Fruit fly (Drosophila melanogaster) whole organism, prepupa: Measurements from ENCODE around the gene CG42709.

Experiments used
- Blimp-1 ChIP-seq: fragments of 200-800 bp; sonication (Bioruptor generic); optimal IDR thresholded peaks from 3 replicates; lab custom pipeline; 2017; ENCODE audit warnings: missing biosample characterization, missing genetic modification characterization, mild to moderate bottlenecking, moderate library complexity, missing genetic modification reagents
- CG10631 ChIP-seq: fragments of 200-800 bp; sonication (Bioruptor generic); optimal IDR thresholded peaks from 2 replicates; lab custom pipeline; 2016; ENCODE audit warnings: missing biosample characterization, missing genetic modification characterization
- CG10669 ChIP-seq: fragments of 200-800 bp; sonication (Bioruptor generic); optimal IDR thresholded peaks from 3 replicates; lab custom pipeline; 2018; ENCODE audit warnings: missing biosample characterization, mild to moderate bottlenecking, missing genetic modification characterization, moderate library complexity
- CG11294 ChIP-seq: fragments of 200-800 bp; sonication (Bioruptor generic); IDR thresholded peaks from 2 replicates; pipeline ENCODE4 v1.3.6; 2022; ENCODE audit warnings: missing biosample characterization, missing genetic modification characterization
- CG11762 ChIP-seq: fragments of 200-800 bp; sonication (Bioruptor generic); optimal IDR thresholded peaks from 3 replicates; lab custom pipeline; 2016; ENCODE audit warnings: missing biosample characterization, missing genetic modification characterization; ENCODE audit not compliant: insufficient read depth
- CG11902 ChIP-seq: fragments of 200-800 bp; sonication (Bioruptor generic); optimal IDR thresholded peaks from 3 replicates; lab custom pipeline; 2016; ENCODE audit warnings: missing biosample characterization, missing genetic modification characterization
- CG15336 ChIP-seq: fragments of 200-800 bp; sonication (Bioruptor generic); IDR thresholded peaks from 2 replicates; pipeline ENCODE4 v1.3.6; 2022; ENCODE audit warnings: missing biosample characterization, missing genetic modification characterization
- CG1621 ChIP-seq: fragments of 200-800 bp; sonication (Bioruptor generic); optimal IDR thresholded peaks from 3 replicates; lab custom pipeline; 2018; ENCODE audit warnings: missing biosample characterization, mild to moderate bottlenecking, missing genetic modification characterization
- CG16779 ChIP-seq: fragments of 200-800 bp; sonication (Bioruptor generic); optimal IDR thresholded peaks from 3 replicates; lab custom pipeline; 2017; ENCODE audit warnings: missing biosample characterization, mild to moderate bottlenecking, missing genetic modification characterization
- CG32006 ChIP-seq: fragments of 200-800 bp; sonication (Bioruptor generic); optimal IDR thresholded peaks from 3 replicates; lab custom pipeline; 2017; ENCODE audit warnings: missing biosample characterization, mild to moderate bottlenecking, missing genetic modification characterization
- CG3919 ChIP-seq: fragments of 200-800 bp; sonication (Bioruptor generic); optimal IDR thresholded peaks from 3 replicates; lab custom pipeline; 2016; ENCODE audit warnings: missing biosample characterization, missing genetic modification characterization
- CG4318 ChIP-seq: fragments of 200-800 bp; sonication (Bioruptor generic); optimal IDR thresholded peaks from 3 replicates; lab custom pipeline; 2017; ENCODE audit warnings: missing biosample characterization, mild to moderate bottlenecking, missing genetic modification characterization
- CG6163 ChIP-seq: fragments of 200-800 bp; sonication (Bioruptor generic); IDR thresholded peaks from 3 replicates; pipeline ENCODE4 v1.3.6; 2022; ENCODE audit warnings: missing biosample characterization, missing genetic modification characterization
- CG6276 ChIP-seq: fragments of 200-800 bp; sonication (Bioruptor generic); optimal IDR thresholded peaks from 2 replicates; lab custom pipeline; 2017; ENCODE audit warnings: missing biosample characterization, mild to moderate bottlenecking, missing genetic modification characterization
- CG6808 ChIP-seq: fragments of 200-800 bp; sonication (Bioruptor generic); optimal IDR thresholded peaks from 3 replicates; lab custom pipeline; 2017; ENCODE audit warnings: missing biosample characterization, missing genetic modification characterization, mild to moderate bottlenecking, moderate library complexity, missing genetic modification reagents
- CG6854 ChIP-seq: fragments of 200-800 bp; sonication (Bioruptor generic); optimal IDR thresholded peaks from 2 replicates; lab custom pipeline; 2017; ENCODE audit warnings: missing biosample characterization, mild to moderate bottlenecking, missing genetic modification characterization
- CG7368 ChIP-seq: fragments of 200-800 bp; sonication (Bioruptor generic); optimal IDR thresholded peaks from 3 replicates; lab custom pipeline; 2016; ENCODE audit warnings: missing biosample characterization, missing genetic modification characterization
- CG8119 ChIP-seq: fragments of 200-800 bp; sonication (Bioruptor generic); IDR thresholded peaks from 3 replicates; pipeline ENCODE4 v1.3.6; 2022; ENCODE audit warnings: missing biosample characterization, missing genetic modification characterization
- CG8319 ChIP-seq: fragments of 200-800 bp; sonication (Bioruptor generic); optimal IDR thresholded peaks from 3 replicates; lab custom pipeline; 2016; ENCODE audit warnings: missing biosample characterization, missing genetic modification characterization
- CG8632 ChIP-seq: fragments of 200-800 bp; sonication (Bioruptor generic); optimal IDR thresholded peaks from 3 replicates; lab custom pipeline; 2016; ENCODE audit warnings: missing biosample characterization, missing genetic modification characterization
- CG9139 ChIP-seq: fragments of 200-800 bp; sonication (Bioruptor generic); optimal IDR thresholded peaks from 3 replicates; lab custom pipeline; 2017; ENCODE audit warnings: missing biosample characterization, mild to moderate bottlenecking, missing genetic modification characterization
- Eip75B ChIP-seq: fragments of 200-800 bp; sonication (Bioruptor generic); optimal IDR thresholded peaks from 3 replicates; lab custom pipeline; 2016; ENCODE audit warnings: missing biosample characterization, missing genetic modification characterization
- Eip78C ChIP-seq: fragments of 200-800 bp; sonication (Bioruptor generic); peaks from one replicate; lab custom pipeline; 2016; ENCODE audit warnings: missing biosample characterization, missing genetic modification characterization
- Ets21C ChIP-seq: fragments of 200-800 bp; sonication (Bioruptor generic); optimal IDR thresholded peaks from 3 replicates; lab custom pipeline; 2016; ENCODE audit warnings: missing biosample characterization, missing genetic modification characterization
- Ets96B ChIP-seq: fragments of 200-800 bp; optimal IDR thresholded peaks from 2 replicates; lab custom pipeline; 2019; ENCODE audit warnings: missing biosample characterization, mild to moderate bottlenecking, missing genetic modification characterization, moderate library complexity
- Gug ChIP-seq: fragments of 200-800 bp; sonication (Bioruptor generic); IDR thresholded peaks from 2 replicates; pipeline ENCODE4 v1.3.6; 2022; ENCODE audit warnings: missing biosample characterization, missing genetic modification characterization
- Hr38 ChIP-seq: sonication (Bioruptor generic); optimal IDR thresholded peaks from 2 replicates; lab custom pipeline; 2016; ENCODE audit warnings: missing biosample characterization, missing genetic modification characterization
- Hr39 ChIP-seq: fragments of 200-800 bp; sonication (Bioruptor generic); optimal IDR thresholded peaks from 2 replicates; lab custom pipeline; 2016; ENCODE audit warnings: missing biosample characterization, missing genetic modification characterization
- Hr4 ChIP-seq: fragments of 200-800 bp; sonication (Bioruptor generic); optimal IDR thresholded peaks from 3 replicates; lab custom pipeline; 2016; ENCODE audit warnings: missing biosample characterization, missing genetic modification characterization
- Lpt ChIP-seq: fragments of 200-800 bp; sonication (Bioruptor generic); optimal IDR thresholded peaks from 3 replicates; lab custom pipeline; 2016; ENCODE audit warnings: missing biosample characterization, missing genetic modification characterization
- Met ChIP-seq: fragments of 200-800 bp; sonication (Bioruptor generic); optimal IDR thresholded peaks from 3 replicates; lab custom pipeline; 2016; ENCODE audit warnings: missing biosample characterization, missing genetic modification characterization
- OdsH ChIP-seq: fragments of 200-800 bp; sonication (Bioruptor generic); optimal IDR thresholded peaks from 3 replicates; lab custom pipeline; 2016; ENCODE audit warnings: missing biosample characterization, missing genetic modification characterization
- Smox ChIP-seq: fragments of 200-800 bp; sonication (Bioruptor generic); optimal IDR thresholded peaks from 3 replicates; lab custom pipeline; 2016; ENCODE audit warnings: missing biosample characterization, missing genetic modification characterization
- Sox102F ChIP-seq: fragments of 200-800 bp; sonication (Bioruptor generic); optimal IDR thresholded peaks from 2 replicates; lab custom pipeline; 2016; ENCODE audit warnings: missing biosample characterization, mild to moderate bottlenecking, missing genetic modification characterization
- Sox14 ChIP-seq: fragments of 200-800 bp; sonication (Bioruptor generic); optimal IDR thresholded peaks from 3 replicates; lab custom pipeline; 2016; ENCODE audit warnings: missing biosample characterization, missing genetic modification characterization
- Sox15 ChIP-seq: fragments of 200-800 bp; sonication (Bioruptor generic); optimal IDR thresholded peaks from 3 replicates; lab custom pipeline; 2016; ENCODE audit warnings: missing biosample characterization, missing genetic modification characterization
- acj6 ChIP-seq: fragments of 200-800 bp; sonication (Bioruptor generic); optimal IDR thresholded peaks from 3 replicates; lab custom pipeline; 2016; ENCODE audit warnings: missing biosample characterization, missing genetic modification characterization
- cyc ChIP-seq: fragments of 200-800 bp; sonication (Bioruptor generic); optimal IDR thresholded peaks from 3 replicates; lab custom pipeline; 2016; ENCODE audit warnings: missing biosample characterization, missing genetic modification characterization
- dac ChIP-seq: fragments of 200-800 bp; sonication (Bioruptor generic); optimal IDR thresholded peaks from 2 replicates; lab custom pipeline; 2017; ENCODE audit warnings: missing biosample characterization, mild to moderate bottlenecking, missing genetic modification characterization
- dsx ChIP-seq: fragments of 200-800 bp; optimal IDR thresholded peaks from 3 replicates; lab custom pipeline; 2019; ENCODE audit warnings: missing biosample characterization, mild to moderate bottlenecking, missing genetic modification characterization, moderate library complexity; ENCODE audit not compliant: poor library complexity, severe bottlenecking
- eg ChIP-seq: fragments of 200-800 bp; sonication (Bioruptor generic); IDR thresholded peaks from 3 replicates; pipeline ENCODE4 v1.3.6; 2022; ENCODE audit warnings: missing biosample characterization, missing genetic modification characterization
- esn ChIP-seq: fragments of 200-800 bp; sonication (Bioruptor generic); optimal IDR thresholded peaks from 2 replicates; lab custom pipeline; 2016; ENCODE audit warnings: missing biosample characterization, mild to moderate bottlenecking, missing genetic modification characterization, moderate library complexity
- fd59A ChIP-seq: fragments of 200-800 bp; sonication (Bioruptor generic); optimal IDR thresholded peaks from 2 replicates; lab custom pipeline; 2017; ENCODE audit warnings: missing biosample characterization, mild to moderate bottlenecking, missing genetic modification characterization, missing genetic modification reagents
- lz ChIP-seq: fragments of 200-800 bp; sonication (Bioruptor generic); optimal IDR thresholded peaks from 3 replicates; lab custom pipeline; 2016; ENCODE audit warnings: missing biosample characterization, missing genetic modification characterization
- net ChIP-seq: fragments of 200-800 bp; sonication (Bioruptor generic); optimal IDR thresholded peaks from 3 replicates; lab custom pipeline; 2016; ENCODE audit warnings: missing biosample characterization, missing genetic modification characterization
- pdm3 ChIP-seq: fragments of 200-800 bp; sonication (Bioruptor generic); optimal IDR thresholded peaks from 3 replicates; lab custom pipeline; 2016; ENCODE audit warnings: missing biosample characterization, missing genetic modification characterization
- salr ChIP-seq, 2 experiments: fragments of 200-800 bp; sonication (Bioruptor generic); optimal IDR thresholded peaks; 3 replicates each; lab custom pipeline; 2016 to 2018; ENCODE audit warnings: missing biosample characterization in 2 of 2, missing genetic modification characterization in 2 of 2, mild to moderate bottlenecking in 1 of 2
- ss ChIP-seq, 2 experiments: fragments of 200-800 bp; sonication (Bioruptor generic); optimal IDR thresholded peaks; 2 replicates in 1 of 2; 3 replicates in 1 of 2; lab custom pipeline; 2017 to 2018; ENCODE audit warnings: mild to moderate bottlenecking in 2 of 2, missing biosample characterization in 2 of 2, missing genetic modification characterization in 2 of 2, moderate library complexity in 1 of 2
- topi ChIP-seq: fragments of 200-800 bp; sonication (Bioruptor generic); optimal IDR thresholded peaks from 3 replicates; lab custom pipeline; 2016; ENCODE audit warnings: missing biosample characterization, missing genetic modification characterization
- vri ChIP-seq: fragments of 200-800 bp; sonication (Bioruptor generic); optimal IDR thresholded peaks from 3 replicates; lab custom pipeline; 2016; ENCODE audit warnings: missing biosample characterization, mild to moderate bottlenecking, missing genetic modification characterization

CG42709 gene

dm6 chr3L:12749567-12750535 lies 40.1 kb upstream of the CG42709 start, which contains the start of the genes Klc and CG10984:
Gene Klc (minus strand): TSS chr3L:12750056.
Gene CG10984 (plus strand): TSS chr3L:12750119.
- TF ChIP-seq CG7368 (GFP tag; lab: Kevin White, UChicago), result peak; percentile 87
- peak; percentile 90 for TF ChIP-seq OdsH (GFP tag; lab: Kevin White, UChicago)
- TF ChIP-seq Hr39 (GFP tag; lab: Kevin White, UChicago), result peak; percentile 80
- TF ChIP-seq Ets21C (GFP tag; lab: Kevin White, UChicago), result peak; percentile 66
- TF ChIP-seq Lpt (GFP tag; lab: Kevin White, UChicago), result peak; percentile 91
- no peak for TF ChIP-seq CG6276 (GFP tag; lab: Kevin White, UChicago)
- peak; percentile 86 for TF ChIP-seq topi (GFP tag; lab: Kevin White, UChicago)
- TF ChIP-seq Smox (GFP tag; lab: Kevin White, UChicago), result no peak
- peak; percentile 89 for TF ChIP-seq CG10669
- TF ChIP-seq vri, result peak; percentile 78
- peak; percentile 8 for TF ChIP-seq CG6854 (GFP tag; lab: Kevin White, UChicago)
- no peak for TF ChIP-seq Blimp-1 (GFP tag; lab: Kevin White, UChicago)
- TF ChIP-seq pdm3 (GFP tag; lab: Kevin White, UChicago), result peak; percentile 93
- no peak for TF ChIP-seq Sox102F (GFP tag; lab: Kevin White, UChicago)
- TF ChIP-seq CG32006 (GFP tag; lab: Kevin White, UChicago), result peak; percentile 95
- TF ChIP-seq CG6808 (GFP tag; lab: Kevin White, UChicago), result no peak
- TF ChIP-seq CG9139 (GFP tag; lab: Kevin White, UChicago), result no peak
- no peak for TF ChIP-seq salr (GFP tag; optimal IDR thresholded peaks at IDR 0.05; lab: Kevin White, UChicago)
- TF ChIP-seq acj6 (GFP tag; lab: Kevin White, UChicago), result peak; percentile 84
- peak; percentile 86 for TF ChIP-seq esn
- peak; percentile 76 for TF ChIP-seq dsx (GFP tag; lab: Kevin White, UChicago)
- TF ChIP-seq Eip75B (GFP tag; lab: Kevin White, UChicago), result peak; percentile 88
- peak; percentile 91 for TF ChIP-seq Sox14 (GFP tag; lab: Kevin White, UChicago)
- TF ChIP-seq CG11294 (GFP tag; lab: Robert Waterston, UW), result no peak
- TF ChIP-seq cyc (GFP tag; lab: Kevin White, UChicago), result peak; percentile 80
- TF ChIP-seq Ets96B (tag; lab: Kevin White, UChicago), result peak; percentile 85
- peak; percentile 96 for TF ChIP-seq Hr4 (GFP tag; lab: Kevin White, UChicago)
- peak; percentile 80 for TF ChIP-seq CG11762 (GFP tag; lab: Kevin White, UChicago)
- TF ChIP-seq CG6163 (GFP tag; lab: Robert Waterston, UW), result no peak
- peak; percentile 82 for TF ChIP-seq lz (GFP tag; lab: Kevin White, UChicago)
- peak; percentile 85 for TF ChIP-seq CG10631
- TF ChIP-seq Eip78C (GFP tag; lab: Kevin White, UChicago), result peak; percentile 97
- no peak for TF ChIP-seq Met
- TF ChIP-seq ss (GFP tag; optimal IDR thresholded peaks at IDR 0.05; lab: Kevin White, UChicago), result no peak
- TF ChIP-seq dac, result peak; percentile 89
- TF ChIP-seq fd59A, result no peak
- TF ChIP-seq CG8119, result no peak; the same call in 1 of the 3 replicates
- TF ChIP-seq CG4318 (GFP tag; lab: Kevin White, UChicago), result no peak
- TF ChIP-seq CG8319 (GFP tag; lab: Kevin White, UChicago), result no peak
- TF ChIP-seq eg (GFP tag; lab: Robert Waterston, UW), result no peak
- no peak for TF ChIP-seq net (GFP tag; lab: Kevin White, UChicago)
- no peak for TF ChIP-seq CG16779
- TF ChIP-seq CG11902 (GFP tag; lab: Kevin White, UChicago), result peak; percentile 71
- TF ChIP-seq Hr38, result no peak
- TF ChIP-seq CG1621 (tag; lab: Kevin White, UChicago), result no peak
- no peak for TF ChIP-seq CG3919 (GFP tag; lab: Kevin White, UChicago)
- peak; percentile 68 for TF ChIP-seq CG8632 (GFP tag; lab: Kevin White, UChicago)
- TF ChIP-seq Gug (GFP tag; lab: Robert Waterston, UW), result peak; percentile 83; the same call in 1 of the 2 replicates
- peak; percentile 95 for TF ChIP-seq CG15336 (GFP tag; lab: Robert Waterston, UW)
- TF ChIP-seq Sox15 (GFP tag; lab: Kevin White, UChicago), result peak; percentile 68
